Worm (Caenorhabditis elegans) whole organism, L4/young adult: Measurements from ENCODE around the gene Y54G2A.36.

Experiments
- W03F9.2 ChIP-seq: fragments of 150-350 bp; optimal IDR thresholded peaks from 2 replicates; lab custom pipeline; 2014; ENCODE audit warnings: missing biosample characterization, missing genetic modification characterization
- him-1 ChIP-seq: sonication (generic microtip); optimal IDR thresholded peaks from 2 replicates; lab custom pipeline; 2016; ENCODE audit warnings: missing genotype, missing genetic modification reagents, missing genetic modification characterization, missing compliant biosample characterization

DNA sequence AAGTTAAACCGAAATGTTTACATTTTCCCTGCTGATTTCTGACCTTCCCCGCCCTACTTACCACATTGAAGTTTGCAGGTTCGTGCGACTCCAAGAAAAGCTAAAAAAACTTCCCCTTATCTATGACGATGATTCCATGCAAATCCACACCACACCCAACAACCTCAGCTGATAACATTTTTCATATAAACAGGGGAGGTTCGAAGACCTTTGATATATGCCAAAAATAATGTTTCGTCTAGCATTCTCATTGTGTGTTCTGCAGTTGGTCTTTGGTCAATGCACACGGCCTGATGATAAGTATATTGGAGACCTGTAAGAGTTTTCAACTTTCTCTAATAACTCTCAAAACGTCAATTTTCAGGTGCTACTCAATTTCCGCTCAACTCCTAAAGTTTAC is 43.3 kb upstream of the Y54G2A.36 start:
- TF ChIP-seq W03F9.2, result no peak
- TF ChIP-seq him-1, result no peak
